Worm (Caenorhabditis elegans) whole organism, midembryonic: ENCODE data around the gene glt-5.
A peak's percentile ranks its signal among the peaks of the same experiment; 100 is the strongest.

Source experiments
- T22C8.4 ChIP-seq: fragments of 200-800 bp; sonication (Bioruptor generic); IDR thresholded peaks from 2 replicates; pipeline ENCODE4 v1.3.6; 2022; ENCODE audit warnings: missing genetic modification characterization, missing compliant biosample characterization
- cog-1 ChIP-seq: sonication (generic microtip); optimal IDR thresholded peaks from 2 replicates; lab custom pipeline; 2016; ENCODE audit warnings: missing genetic modification characterization, missing compliant biosample characterization
- flt-1 ChIP-seq: fragments of 200-800 bp; sonication (Bioruptor generic); IDR thresholded peaks from 2 replicates; pipeline ENCODE4 v1.3.6; 2022; ENCODE audit warnings: missing genetic modification characterization, missing compliant biosample characterization
- klf-2 ChIP-seq: fragments of 200-800 bp; sonication (Bioruptor generic); conservative IDR thresholded peaks from 2 replicates; pipeline ENCODE4 v1.3.6; 2022; ENCODE audit warnings: missing genetic modification reagents, missing genetic modification characterization, missing compliant biosample characterization
- med-1 ChIP-seq: sonication (generic microtip); optimal IDR thresholded peaks from 2 replicates; lab custom pipeline; 2017; ENCODE audit warnings: missing genetic modification characterization, mild to moderate bottlenecking, missing compliant biosample characterization, antibody characterized with exemption, missing genetic modification reagents; ENCODE audit not compliant: insufficient read depth
- ref-1 ChIP-seq: fragments of 200-800 bp; sonication (Bioruptor generic); conservative IDR thresholded peaks from 2 replicates; pipeline ENCODE4 v1.3.6; 2022; ENCODE audit warnings: missing genetic modification reagents, missing genetic modification characterization, missing compliant biosample characterization
- tab-1 ChIP-seq: fragments of 200-800 bp; sonication (Bioruptor generic); IDR thresholded peaks from 2 replicates; pipeline ENCODE4 v1.3.6; 2022; ENCODE audit warnings: missing genetic modification characterization, missing compliant biosample characterization
- ztf-23 ChIP-seq: fragments of 200-800 bp; sonication (Bioruptor generic); IDR thresholded peaks from 2 replicates; pipeline ENCODE4 v1.3.6; 2022; ENCODE audit warnings: missing genetic modification reagents, missing genetic modification characterization, missing compliant biosample characterization
- ztf-29 ChIP-seq: fragments of 200-800 bp; sonication (Bioruptor generic); IDR thresholded peaks from 2 replicates; pipeline ENCODE4 v1.3.6; 2022; ENCODE audit warnings: missing genetic modification reagents, missing genetic modification characterization, missing compliant biosample characterization

glt-5 gene

DNA sequence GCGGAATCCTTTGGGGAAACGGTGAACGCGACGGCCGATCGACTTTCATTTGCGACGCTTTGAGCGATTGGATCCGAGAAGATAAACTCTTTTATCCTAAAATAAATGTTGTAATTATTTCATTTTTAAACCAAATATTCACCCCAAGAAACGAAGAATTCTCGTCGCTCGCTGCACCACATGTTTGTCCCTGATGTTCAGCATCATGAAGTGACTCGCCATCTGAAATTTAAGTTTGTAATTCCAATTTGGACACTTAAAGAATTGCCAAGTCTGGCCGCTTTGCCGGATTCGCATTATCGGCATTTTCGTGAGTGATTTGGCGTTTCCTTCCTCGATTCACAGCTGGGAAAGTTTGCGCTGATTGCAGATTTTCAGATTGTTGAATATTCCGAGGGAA is 9.2 kb upstream of the glt-5 start, which contains the start of gene Y53C12A.6:
Gene Y53C12A.6, minus strand, starts transcription at position 101 of the 400 bp plus-strand sequence.
- TF ChIP-seq ref-1 = no peak

- TF ChIP-seq cog-1 (peak; percentile 80), ref-1 (no peak), flt-1 (GFP tag; lab: Robert Waterston, UW) (0 out of 2 replicates have a peak, but pooled peaks have one; percentile 17), T22C8.4 (0 out of 2 replicates have a peak, but pooled peaks have one; percentile 23)
Measured at ce11 chrII:9716417-9717039, 7.8 kb upstream of the glt-5 start, which contains the start of gene wee-1.3. TSS of gene wee-1.3 (minus strand) at chrII:9716467.

DNA sequence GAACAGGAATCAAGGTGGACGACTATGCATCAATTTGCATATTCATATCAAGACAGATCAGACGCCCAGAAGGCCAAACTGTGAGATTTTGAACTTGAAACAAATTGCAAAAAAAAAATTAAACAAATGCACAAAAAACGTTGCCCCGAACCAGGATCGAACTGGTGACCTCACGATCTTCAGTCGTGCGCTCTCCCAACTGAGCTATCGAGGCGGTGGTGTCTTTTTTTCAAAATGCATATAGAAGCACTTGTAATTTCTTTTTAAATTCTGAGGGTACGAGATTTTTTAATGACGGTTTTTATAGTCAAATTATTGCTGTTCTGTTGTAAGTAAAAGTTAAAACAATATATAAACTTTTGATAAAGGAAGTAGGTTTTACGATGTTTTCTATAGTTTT is 4.4 kb upstream of the glt-5 start:
- TF ChIP-seq ref-1 (no peak), tab-1 (GFP tag; lab: Robert Waterston, UW) (peak; percentile 34; the same call in 1 of the 2 replicates), med-1 (no peak), ztf-23 (no peak), T22C8.4 (no peak)

DNA sequence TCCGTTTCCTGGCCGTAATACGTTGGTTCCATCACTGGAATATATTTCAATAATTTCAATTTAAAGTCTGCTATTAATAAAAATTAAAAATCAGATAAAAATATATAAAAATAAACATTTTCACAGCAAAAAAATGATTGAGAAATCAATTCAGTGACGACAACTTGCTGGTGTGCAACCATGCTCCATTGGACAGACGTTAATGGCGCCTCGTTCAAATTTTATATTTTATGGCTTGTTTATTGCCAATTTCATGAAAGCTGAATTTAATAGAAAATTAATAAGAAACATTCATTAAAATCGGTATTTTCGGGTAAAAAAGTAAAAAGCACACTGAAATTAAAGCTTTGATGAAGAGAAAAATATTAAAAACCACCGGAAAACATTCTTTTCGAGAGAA is 2.5 kb downstream of the glt-5 start, which contains the start of gene Y53C12A.3:
Gene Y53C12A.3, minus strand, starts transcription at position 34 of the 400 bp plus-strand sequence.
- TF ChIP-seq ztf-29 = no peak
- TF ChIP-seq ref-1 = no peak
- peak; percentile 23 for TF ChIP-seq cog-1
- no peak for TF ChIP-seq med-1
- no peak for TF ChIP-seq klf-2 (GFP tag; lab: Robert Waterston, UW)
- TF ChIP-seq ztf-23 = 0 out of 2 replicates have a peak, but pooled peaks have one; percentile 7
- no peak for TF ChIP-seq flt-1 (GFP tag; lab: Robert Waterston, UW)
- no peak for TF ChIP-seq T22C8.4
- TF ChIP-seq tab-1 (GFP tag; lab: Robert Waterston, UW) = no peak

DNA sequence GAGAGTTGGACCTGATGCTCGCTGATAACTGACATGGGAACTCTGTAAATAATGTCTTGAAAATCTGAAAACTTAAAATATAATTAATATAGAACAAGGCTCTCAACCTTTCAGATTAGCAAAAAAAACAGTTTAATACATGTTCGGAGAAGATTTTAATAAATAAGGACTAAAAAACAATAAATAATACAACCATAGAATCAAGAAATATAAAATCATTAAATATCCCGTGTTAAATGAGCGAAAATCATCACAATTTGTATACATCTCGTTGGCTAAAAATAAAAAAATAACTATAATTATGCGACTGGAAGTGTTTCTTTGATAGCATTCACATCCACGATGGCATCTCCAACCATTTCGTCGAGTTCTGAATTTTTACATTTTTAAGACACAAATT is 3.9 kb downstream of the glt-5 start, which contains the start of gene Y53C12A.10:
Gene Y53C12A.10, minus strand, starts transcription at position 101 of the 400 bp plus-strand sequence.
- TF ChIP-seq ztf-23 (no peak), ztf-29 (no peak), T22C8.4 (no peak), tab-1 (GFP tag; lab: Robert Waterston, UW) (no peak), med-1 (no peak), klf-2 (GFP tag; lab: Robert Waterston, UW) (no peak), flt-1 (GFP tag; lab: Robert Waterston, UW) (no peak), cog-1 (no peak)

DNA sequence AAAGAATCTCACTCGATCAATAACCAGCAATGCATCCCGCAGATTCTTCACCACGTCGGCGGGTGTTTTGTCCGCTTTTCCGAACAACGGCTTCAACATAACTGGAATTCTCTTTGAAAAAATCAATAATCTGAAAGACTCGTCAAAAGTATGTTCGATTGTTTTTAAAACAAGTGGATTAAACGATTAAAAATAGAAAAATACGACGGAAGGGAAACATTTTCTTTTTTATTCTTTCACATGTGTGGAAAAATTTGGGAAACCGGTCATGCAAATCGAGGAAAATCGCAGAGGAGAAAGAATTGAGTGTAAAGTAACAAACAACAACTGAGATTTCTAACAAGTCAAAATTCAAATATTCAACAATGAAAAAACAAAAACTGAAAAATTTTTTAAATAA is 5.1 kb downstream of the glt-5 start, which contains the start of gene mop-25.2:
Gene mop-25.2, minus strand, starts transcription at position 101 of the 400 bp plus-strand sequence.
- TF ChIP-seq klf-2 (GFP tag; lab: Robert Waterston, UW) (no peak), T22C8.4 (no peak), ztf-29 (no peak), ztf-23 (no peak), med-1 (no peak), tab-1 (GFP tag; lab: Robert Waterston, UW) (no peak), cog-1 (no peak), flt-1 (GFP tag; lab: Robert Waterston, UW) (no peak), ref-1 (no peak)

- TF ChIP-seq ref-1 (no peak), ztf-23 (no peak), cog-1 (no peak), med-1 (no peak), tab-1 (GFP tag; lab: Robert Waterston, UW) (no peak), ztf-29 (no peak), T22C8.4 (no peak), flt-1 (GFP tag; lab: Robert Waterston, UW) (no peak)
Measured at ce11 chrII:9700363-9700762, 8.3 kb downstream of the glt-5 start, which contains the start of the genes Y53C12A.8 and Y53C12A.7. TSS of gene Y53C12A.8 (minus strand) at chrII:9700463. TSS of gene Y53C12A.7 (plus strand) at chrII:9700543.

- TF ChIP-seq ztf-23 (no peak), ref-1 (no peak), klf-2 (GFP tag; lab: Robert Waterston, UW) (no peak), T22C8.4 (no peak)
Measured at ce11 chrII:9695942-9696341, 12.7 kb downstream of the glt-5 start.

DNA sequence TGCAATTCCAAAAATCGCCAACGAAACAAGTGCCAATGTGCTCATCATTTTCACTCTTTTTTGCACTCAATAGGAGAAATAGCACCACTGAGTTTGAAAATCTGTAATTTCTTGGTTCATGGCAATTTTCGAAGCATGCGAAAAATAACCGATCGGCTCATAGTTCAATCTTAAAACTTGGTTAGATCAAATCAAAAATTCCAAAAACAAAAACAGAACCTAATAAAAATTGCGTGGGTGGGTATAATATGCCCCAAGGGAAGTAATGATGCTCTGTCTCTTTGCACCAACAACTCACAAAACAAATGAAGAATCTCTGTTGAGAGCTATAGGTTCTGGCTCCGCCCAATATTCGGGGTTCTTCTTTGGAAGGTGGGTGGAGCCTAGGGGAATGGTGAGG is 16.8 kb downstream of the glt-5 start, which contains the start of gene nlp-11:
Gene nlp-11, minus strand, starts transcription at position 101 of the 400 bp plus-strand sequence.
- TF ChIP-seq T22C8.4 (no peak), ztf-23 (no peak), flt-1 (GFP tag; lab: Robert Waterston, UW) (no peak), med-1 (no peak), ztf-29 (no peak), cog-1 (no peak), klf-2 (GFP tag; lab: Robert Waterston, UW) (no peak), ref-1 (no peak), tab-1 (GFP tag; lab: Robert Waterston, UW) (no peak)

ce11 chrII:9690067-9690632 is 18.5 kb downstream of the glt-5 start:
- TF ChIP-seq flt-1 (GFP tag; lab: Robert Waterston, UW) = no peak
- TF ChIP-seq med-1 = no peak
- TF ChIP-seq cog-1 = no peak
- TF ChIP-seq ref-1 = no peak
- TF ChIP-seq ztf-29 = no peak
- TF ChIP-seq klf-2 (GFP tag; lab: Robert Waterston, UW) = no peak

ce11 chrII:9686663-9687193 is 22.0 kb downstream of the glt-5 start, which contains the start of gene ZK1320.9:
TSS of gene ZK1320.9 (minus strand) at chrII:9686713.
- TF ChIP-seq flt-1 (GFP tag; lab: Robert Waterston, UW) = no peak
- no peak for TF ChIP-seq ref-1
- no peak for TF ChIP-seq med-1
- TF ChIP-seq ztf-23 = no peak
- no peak for TF ChIP-seq tab-1 (GFP tag; lab: Robert Waterston, UW)
